Fruit fly (Drosophila melanogaster): ENCODE measurements around the gene CG13670.

CG13670 gene

DNA sequence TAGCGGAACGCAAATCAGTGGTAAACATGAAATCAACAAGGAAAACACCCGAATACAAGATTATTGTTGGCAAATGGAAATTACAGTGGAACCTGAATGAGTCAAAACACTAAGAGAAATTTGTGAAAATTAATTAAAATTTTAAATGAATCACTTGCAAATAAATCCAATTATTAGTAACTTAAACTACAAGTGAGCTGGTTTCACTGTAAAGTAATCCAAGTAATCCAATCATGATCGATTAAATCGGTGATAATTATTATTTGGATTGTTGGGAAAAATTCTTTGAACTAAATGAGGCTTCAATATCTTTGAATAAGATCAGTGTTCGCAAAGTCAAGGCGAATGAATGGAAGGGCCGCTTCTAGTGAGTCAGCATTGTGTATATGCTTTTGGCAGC lies 32.2 kb upstream of the CG13670 start:
- TF ChIP-seq Hr78 (GFP tag; optimal IDR thresholded peaks at IDR 0.05) (no peak), HLH106 (tag; optimal IDR thresholded peaks at IDR 0.05) (no peak), OdsH (GFP tag; optimal IDR thresholded peaks at IDR 0.05) (no peak), ey (GFP tag; optimal IDR thresholded peaks at IDR 0.05) (peak; percentile 7), usp (GFP tag; optimal IDR thresholded peaks at IDR 0.05) (no peak), dl (GFP tag; optimal IDR thresholded peaks at IDR 0.05; ENCODE audit: insufficient read depth in 1 of 2, partially characterized antibody in 2 of 2) (no peak), Hnf4 (GFP tag; optimal IDR thresholded peaks at IDR 0.05) (no peak), h (GFP tag; optimal IDR thresholded peaks at IDR 0.05) (no peak), CG32264 (GFP tag; optimal IDR thresholded peaks at IDR 0.05) (no peak), Abd-B (GFP tag; optimal IDR thresholded peaks at IDR 0.05) (no peak), rgr (GFP tag; optimal IDR thresholded peaks at IDR 0.05) (no peak), Hr83 (GFP tag; optimal IDR thresholded peaks at IDR 0.05; ENCODE audit: poor library complexity, severe bottlenecking) (no peak), psq (GFP tag; optimal IDR thresholded peaks at IDR 0.05) (peak; percentile 4), tai (GFP tag; optimal IDR thresholded peaks at IDR 0.05) (peak; percentile 37), sage (GFP tag; optimal IDR thresholded peaks at IDR 0.05) (no peak), pan (optimal IDR thresholded peaks at IDR 0.05) (no peak), Rel (GFP tag; optimal IDR thresholded peaks at IDR 0.05) (no peak), Rel (tag; optimal IDR thresholded peaks at IDR 0.05) (no peak), fru (GFP tag; optimal IDR thresholded peaks at IDR 0.05) (peak; percentile 52), foxo (GFP tag; optimal IDR thresholded peaks at IDR 0.05) (no peak), Vsx2 (GFP tag; optimal IDR thresholded peaks at IDR 0.05; ENCODE audit: partially characterized antibody) (no peak), woc (GFP tag; optimal IDR thresholded peaks at IDR 0.05) (no peak), dmrt93B (GFP tag; optimal IDR thresholded peaks at IDR 0.05) (no peak), lola (GFP tag; optimal IDR thresholded peaks at IDR 0.05) (no peak), Mio (GFP tag; optimal IDR thresholded peaks at IDR 0.05) (no peak), N (GFP tag; optimal IDR thresholded peaks at IDR 0.05) (no peak), CG9705 (GFP tag; optimal IDR thresholded peaks at IDR 0.05) (no peak), Sp1 (GFP tag; optimal IDR thresholded peaks at IDR 0.05) (no peak)

dm6 chr3L:8289336-8290258 lies 31.0 kb upstream of the CG13670 start, which contains the start of gene cert:
Gene cert (minus strand): TSS chr3L:8289870.
- TF ChIP-seq Hnf4 (GFP tag; optimal IDR thresholded peaks at IDR 0.05), result peak; percentile 50
- TF ChIP-seq CG9705 (GFP tag; optimal IDR thresholded peaks at IDR 0.05), result no peak
- TF ChIP-seq Abd-B (GFP tag; optimal IDR thresholded peaks at IDR 0.05), result no peak
- TF ChIP-seq dsf (GFP tag; optimal IDR thresholded peaks at IDR 0.05; ENCODE audit: borderline replicate concordance), result no peak
- no peak for TF ChIP-seq CrebA (GFP tag; optimal IDR thresholded peaks at IDR 0.05; ENCODE audit: borderline replicate concordance)
- peak; percentile 43 for TF ChIP-seq rgr (GFP tag; optimal IDR thresholded peaks at IDR 0.05)
- no peak for TF ChIP-seq ey (GFP tag; optimal IDR thresholded peaks at IDR 0.05)
- no peak for TF ChIP-seq HLH106 (tag; optimal IDR thresholded peaks at IDR 0.05)
- peak; percentile 36 for TF ChIP-seq sv (GFP tag; optimal IDR thresholded peaks at IDR 0.05)
- peak; percentile 28 for TF ChIP-seq Sp1 (GFP tag; optimal IDR thresholded peaks at IDR 0.05)
- no peak for TF ChIP-seq dmrt93B (GFP tag; optimal IDR thresholded peaks at IDR 0.05)
- TF ChIP-seq Mio (GFP tag; optimal IDR thresholded peaks at IDR 0.05), result no peak
- TF ChIP-seq lola (GFP tag; optimal IDR thresholded peaks at IDR 0.05), result no peak
- TF ChIP-seq OdsH (GFP tag; optimal IDR thresholded peaks at IDR 0.05), result peak; percentile 32
- peak; percentile 52 for TF ChIP-seq h (GFP tag; optimal IDR thresholded peaks at IDR 0.05)
- no peak for TF ChIP-seq GATAd (GFP tag; optimal IDR thresholded peaks at IDR 0.05)
- peak; percentile 5 for TF ChIP-seq Myc (optimal IDR thresholded peaks at IDR 0.05)
- TF ChIP-seq jim (GFP tag; optimal IDR thresholded peaks at IDR 0.05), result no peak
- no peak for TF ChIP-seq CG32264 (GFP tag; optimal IDR thresholded peaks at IDR 0.05)
- no peak for TF ChIP-seq N (GFP tag; optimal IDR thresholded peaks at IDR 0.05)
- peak; percentile 83 for TF ChIP-seq tai (GFP tag; optimal IDR thresholded peaks at IDR 0.05)
- TF ChIP-seq fru (GFP tag; optimal IDR thresholded peaks at IDR 0.05), result peak; percentile 39
- TF ChIP-seq brk (GFP tag; optimal IDR thresholded peaks at IDR 0.05), result peak; percentile 54
- TF ChIP-seq Dfd (GFP tag; optimal IDR thresholded peaks at IDR 0.05), result no peak
- no peak for TF ChIP-seq Vsx2 (GFP tag; optimal IDR thresholded peaks at IDR 0.05; ENCODE audit: partially characterized antibody)
- TF ChIP-seq dl (GFP tag; optimal IDR thresholded peaks at IDR 0.05; ENCODE audit: insufficient read depth in 1 of 2, partially characterized antibody in 2 of 2), result no peak
- TF ChIP-seq Dif (GFP tag; optimal IDR thresholded peaks at IDR 0.05; ENCODE audit: partially characterized antibody), result no peak
- peak in 1 of 2 experiments; percentile 54 for TF ChIP-seq foxo (GFP tag; optimal IDR thresholded peaks at IDR 0.05)
- TF ChIP-seq usp (GFP tag; optimal IDR thresholded peaks at IDR 0.05), result no peak
- TF ChIP-seq woc (GFP tag; optimal IDR thresholded peaks at IDR 0.05), result no peak
- peak; percentile 23 for TF ChIP-seq Hr83 (GFP tag; optimal IDR thresholded peaks at IDR 0.05; ENCODE audit: poor library complexity, severe bottlenecking)
- no peak for TF ChIP-seq pan (optimal IDR thresholded peaks at IDR 0.05)
- TF ChIP-seq psq (GFP tag; optimal IDR thresholded peaks at IDR 0.05), result peak; percentile 33
- peak; percentile 63 for TF ChIP-seq Jra (GFP tag; optimal IDR thresholded peaks at IDR 0.05)
- no peak for TF ChIP-seq Hr78 (GFP tag; optimal IDR thresholded peaks at IDR 0.05)
- TF ChIP-seq br (GFP tag; optimal IDR thresholded peaks at IDR 0.05), result peak; percentile 44
- TF ChIP-seq sage (GFP tag; optimal IDR thresholded peaks at IDR 0.05), result no peak
- no peak for TF ChIP-seq Rel (GFP tag; optimal IDR thresholded peaks at IDR 0.05)
- peak; percentile 19 for TF ChIP-seq Rel (tag; optimal IDR thresholded peaks at IDR 0.05)
